Worm (Caenorhabditis elegans) whole organism, late embryonic: ENCODE measurements around the gene ugtp-1.

Experiments
- ceh-19 ChIP-seq: fragments of 200-800 bp; sonication (Bioruptor generic); optimal IDR thresholded peaks from 2 replicates; lab custom pipeline; 2018; ENCODE audit warnings: mild to moderate bottlenecking, missing genetic modification characterization, missing compliant biosample characterization
- ceh-22 ChIP-seq: sonication (generic microtip); optimal IDR thresholded peaks from 2 replicates; lab custom pipeline; 2017; ENCODE audit warnings: missing biosample characterization, missing genetic modification characterization
- dve-1 ChIP-seq: sonication (generic microtip); optimal IDR thresholded peaks from 2 replicates; lab custom pipeline; 2017; ENCODE audit warnings: antibody characterized with exemption, mild to moderate bottlenecking, missing genetic modification characterization, missing compliant biosample characterization
- ets-4 ChIP-seq: sonication (generic microtip); optimal IDR thresholded peaks from 2 replicates; lab custom pipeline; 2016; ENCODE audit warnings: missing genetic modification characterization, missing compliant biosample characterization
- lin-11 ChIP-seq: fragments of 200-800 bp; sonication (Bioruptor generic); optimal IDR thresholded peaks from 2 replicates; lab custom pipeline; 2018; ENCODE audit warnings: mild to moderate bottlenecking, missing genetic modification characterization, missing compliant biosample characterization
- nhr-232 ChIP-seq: sonication (generic microtip); optimal IDR thresholded peaks from 2 replicates; lab custom pipeline; 2016; ENCODE audit warnings: missing genetic modification characterization, missing compliant biosample characterization
- rnt-1 ChIP-seq: sonication (generic microtip); optimal IDR thresholded peaks from 2 replicates; lab custom pipeline; 2016; ENCODE audit warnings: missing genetic modification characterization, missing compliant biosample characterization
- sox-2 ChIP-seq: fragments of 200-800 bp; sonication (Bioruptor generic); IDR thresholded peaks from 2 replicates; pipeline ENCODE4 v1.3.6; 2022; ENCODE audit warnings: missing genetic modification reagents, missing genetic modification characterization, missing compliant biosample characterization
- tbx-2 ChIP-seq: sonication (generic microtip); optimal IDR thresholded peaks from 2 replicates; lab custom pipeline; 2016; ENCODE audit warnings: missing genetic modification characterization, missing compliant biosample characterization
- tbx-7 ChIP-seq: sonication (generic microtip); optimal IDR thresholded peaks from 2 replicates; lab custom pipeline; 2016; ENCODE audit warnings: missing genotype, missing genetic modification characterization, missing compliant biosample characterization

- TF ChIP-seq dve-1 (tag; lab: Kevin White, UChicago) (no peak), nhr-232 (tag; lab: Kevin White, UChicago) (no peak), lin-11 (tag; lab: Kevin White, UChicago) (no peak), rnt-1 (no peak), ceh-19 (no peak), ets-4 (no peak), ceh-22 (tag; lab: Kevin White, UChicago) (no peak), tbx-7 (tag; lab: Kevin White, UChicago) (no peak), sox-2 (GFP tag; lab: Robert Waterston, UW) (no peak), tbx-2 (no peak)
Observed at ce11 chrIII:8718592-8718991, 31.9 kb downstream of the ugtp-1 start.
